Worm (Caenorhabditis elegans) whole organism, early embryonic: ENCODE measurements around the gene clec-228.

Experiments
- B0310.2 ChIP-seq: sonication (generic microtip); optimal IDR thresholded peaks from 2 replicates; lab custom pipeline; 2016; ENCODE audit warnings: mild to moderate bottlenecking, missing genetic modification characterization, missing compliant biosample characterization
- F13C5.2 ChIP-seq: sonication (generic microtip); optimal IDR thresholded peaks from 2 replicates; lab custom pipeline; 2017; ENCODE audit warnings: mild to moderate bottlenecking, missing genetic modification characterization, inconsistent platforms, missing compliant biosample characterization
- ama-1 ChIP-seq: fragments of 150-350 bp; optimal IDR thresholded peaks from 2 replicates; lab custom pipeline; 2014
- flt-1 ChIP-seq: fragments of 200-800 bp; sonication (Bioruptor generic); IDR thresholded peaks from 2 replicates; pipeline ENCODE4 v1.3.6; 2022; ENCODE audit warnings: missing genetic modification characterization, missing compliant biosample characterization
- hmbx-1 ChIP-seq: sonication (generic microtip); optimal IDR thresholded peaks from 2 replicates; lab custom pipeline; 2016; ENCODE audit warnings: mild to moderate bottlenecking, missing genetic modification characterization, missing compliant biosample characterization
- hmg-4 ChIP-seq: fragments of 200-800 bp; sonication (Bioruptor generic); optimal IDR thresholded peaks from 2 replicates; lab custom pipeline; 2018; ENCODE audit warnings: mild to moderate bottlenecking, missing genetic modification characterization, missing compliant biosample characterization
- hnd-1 ChIP-seq: sonication (generic microtip); optimal IDR thresholded peaks from 2 replicates; lab custom pipeline; 2016; ENCODE audit warnings: missing genetic modification characterization, missing compliant biosample characterization
- pes-1 ChIP-seq: fragments of 200-800 bp; sonication (Bioruptor generic); IDR thresholded peaks from 2 replicates; pipeline ENCODE4 v1.3.6; 2022; ENCODE audit warnings: missing genetic modification reagents, missing genetic modification characterization, missing compliant biosample characterization
- scrt-1 ChIP-seq: fragments of 200-800 bp; sonication (Bioruptor generic); IDR thresholded peaks from 2 replicates; pipeline ENCODE4 v1.3.6; 2022; ENCODE audit warnings: missing genetic modification characterization, missing compliant biosample characterization
- sea-1 ChIP-seq: fragments of 200-800 bp; sonication (Bioruptor generic); conservative IDR thresholded peaks from 2 replicates; pipeline ENCODE4 v1.3.6; 2022; ENCODE audit warnings: missing genetic modification characterization, missing compliant biosample characterization
- tbx-11 ChIP-seq: fragments of 200-800 bp; sonication (Bioruptor generic); IDR thresholded peaks from 2 replicates; pipeline ENCODE4 v1.3.6; 2022; ENCODE audit warnings: missing genetic modification characterization, missing compliant biosample characterization
- tbx-37 ChIP-seq: fragments of 200-800 bp; sonication (Bioruptor generic); conservative IDR thresholded peaks from 2 replicates; pipeline ENCODE4 v1.3.6; 2022; ENCODE audit warnings: missing genetic modification reagents, missing genetic modification characterization, missing compliant biosample characterization
- tra-4 ChIP-seq: sonication (generic microtip); optimal IDR thresholded peaks from 2 replicates; lab custom pipeline; 2017; ENCODE audit warnings: missing genetic modification characterization, missing compliant biosample characterization

ce11 chrV:15380857-15381256 lies 41.6 kb upstream of the clec-228 start, which contains the start of gene dhs-23:
- TF ChIP-seq flt-1 (GFP tag; lab: Robert Waterston, UW) (no peak), ama-1 (lab: Kevin White, UChicago) (no peak), hmbx-1 (tag; lab: Kevin White, UChicago) (no peak), scrt-1 (GFP tag; lab: Robert Waterston, UW) (no peak), sea-1 (GFP tag; lab: Robert Waterston, UW) (no peak), hmg-4 (GFP tag; lab: Kevin White, UChicago) (no peak), F13C5.2 (tag; lab: Kevin White, UChicago) (no peak), tbx-11 (GFP tag; lab: Robert Waterston, UW) (no peak), B0310.2 (tag; lab: Kevin White, UChicago) (no peak), hnd-1 (tag; lab: Kevin White, UChicago) (no peak), pes-1 (no peak), tbx-37 (GFP tag; lab: Robert Waterston, UW) (no peak), tra-4 (tag; lab: Kevin White, UChicago) (no peak)
